Fruit fly (Drosophila melanogaster): ENCODE measurements around the gene RhoBTB.

The RhoBTB gene

DNA sequence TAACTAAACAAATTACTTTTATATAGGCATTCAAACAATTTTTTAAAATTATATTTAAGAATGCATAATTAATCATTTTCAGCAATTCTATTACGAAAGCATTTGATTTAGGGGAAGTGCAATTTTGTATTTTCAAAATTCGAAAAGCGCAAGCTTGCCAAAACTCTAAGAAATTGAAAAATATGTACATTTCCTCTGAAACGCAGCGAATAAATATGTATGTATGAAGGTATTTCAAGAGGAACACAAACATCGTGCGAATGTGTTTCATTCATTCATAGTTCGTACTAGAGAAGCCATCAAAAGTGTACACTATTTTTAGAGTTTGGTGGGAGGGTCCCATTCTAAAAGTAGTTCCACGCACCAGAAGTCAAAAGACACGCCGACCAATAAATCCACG, 6.0 kb upstream of the RhoBTB start, which contains the start of gene CG13247:
CG13247 (plus strand) TSS at position 301 of the 400 bp plus-strand sequence.
- no peak for TF ChIP-seq noc (tag; optimal IDR thresholded peaks at IDR 0.05)

dm6 chr3L:20375467-20375866, 575 bp upstream of the RhoBTB start:
- TF ChIP-seq noc (tag; optimal IDR thresholded peaks at IDR 0.05): no peak

DNA sequence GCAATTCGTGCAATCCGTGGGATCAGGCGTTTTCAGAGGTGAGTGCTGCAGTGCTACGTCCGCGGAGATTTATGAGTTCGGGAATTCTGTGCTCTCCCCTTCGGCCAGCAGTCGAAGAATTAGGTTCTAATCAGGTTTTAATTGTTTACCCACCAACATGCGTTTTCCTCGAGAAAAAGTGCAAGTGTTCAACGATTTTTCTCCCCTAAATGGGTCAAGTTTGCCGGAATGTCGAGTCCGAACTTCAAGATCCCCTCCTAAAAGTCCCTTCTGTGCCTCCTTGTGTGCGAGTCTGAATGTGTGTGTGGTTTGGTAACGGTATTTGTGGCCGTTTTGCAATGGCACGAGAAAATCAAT, 500 bp downstream of the RhoBTB start:
- no peak for TF ChIP-seq noc (tag; optimal IDR thresholded peaks at IDR 0.05)

- TF ChIP-seq noc (tag; optimal IDR thresholded peaks at IDR 0.05): no peak
These were observed 3.5 kb downstream of the RhoBTB start for dm6 chr3L:20379496-20379895.

dm6 chr3L:20384086-20384810, 8.2 kb downstream of the RhoBTB start, which contains the start of the genes CG5498 and fbl:
Gene CG5498, minus strand, starts transcription at chr3L:20384109.
Gene fbl, plus strand, starts transcription at chr3L:20384429.
- TF ChIP-seq noc (tag; optimal IDR thresholded peaks at IDR 0.05): peak; percentile 81

- no peak for TF ChIP-seq noc (tag; optimal IDR thresholded peaks at IDR 0.05)
These were observed 9.0 kb downstream of the RhoBTB start for dm6 chr3L:20385006-20385405.

DNA sequence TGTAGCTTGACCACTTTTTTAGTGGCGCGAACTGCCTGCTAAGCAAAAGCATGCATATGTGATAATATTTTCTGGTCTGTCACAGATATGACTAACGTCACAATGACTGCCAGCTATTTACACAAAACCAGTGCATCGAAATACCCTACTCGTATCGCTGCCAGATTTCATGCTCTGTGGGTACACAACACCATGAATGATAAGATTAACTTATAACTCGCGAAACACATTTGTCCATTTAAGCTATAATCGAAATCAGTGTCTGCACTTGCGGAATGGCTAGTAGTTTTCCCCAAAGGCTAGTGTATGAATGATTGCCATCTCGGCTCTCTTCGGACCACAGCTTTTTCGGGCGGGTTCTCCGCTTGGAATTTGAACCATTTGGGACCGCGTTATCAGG, 9.4 kb downstream of the RhoBTB start:
- peak; percentile 40 for TF ChIP-seq noc (tag; optimal IDR thresholded peaks at IDR 0.05)

DNA sequence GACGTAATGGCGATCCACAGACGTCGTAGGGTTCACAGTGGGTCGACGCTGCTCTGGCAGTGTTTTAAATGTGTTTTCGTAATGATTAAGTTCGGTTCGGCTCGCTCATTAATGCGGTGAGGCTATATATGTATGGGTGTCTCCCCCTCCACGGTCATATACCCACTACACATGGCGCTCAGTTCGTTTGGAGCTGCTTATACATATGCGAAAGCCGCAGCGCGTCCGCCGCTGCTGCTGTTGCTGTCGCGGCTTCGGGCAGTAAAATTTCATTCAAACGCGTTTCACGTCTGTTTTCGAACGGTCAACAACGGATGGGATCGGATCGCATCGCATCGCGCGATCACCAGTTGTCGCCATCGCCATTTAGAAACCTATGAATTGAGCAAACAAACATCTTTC, 9.9 kb downstream of the RhoBTB start:
- TF ChIP-seq noc (tag; optimal IDR thresholded peaks at IDR 0.05): peak; percentile 3

DNA sequence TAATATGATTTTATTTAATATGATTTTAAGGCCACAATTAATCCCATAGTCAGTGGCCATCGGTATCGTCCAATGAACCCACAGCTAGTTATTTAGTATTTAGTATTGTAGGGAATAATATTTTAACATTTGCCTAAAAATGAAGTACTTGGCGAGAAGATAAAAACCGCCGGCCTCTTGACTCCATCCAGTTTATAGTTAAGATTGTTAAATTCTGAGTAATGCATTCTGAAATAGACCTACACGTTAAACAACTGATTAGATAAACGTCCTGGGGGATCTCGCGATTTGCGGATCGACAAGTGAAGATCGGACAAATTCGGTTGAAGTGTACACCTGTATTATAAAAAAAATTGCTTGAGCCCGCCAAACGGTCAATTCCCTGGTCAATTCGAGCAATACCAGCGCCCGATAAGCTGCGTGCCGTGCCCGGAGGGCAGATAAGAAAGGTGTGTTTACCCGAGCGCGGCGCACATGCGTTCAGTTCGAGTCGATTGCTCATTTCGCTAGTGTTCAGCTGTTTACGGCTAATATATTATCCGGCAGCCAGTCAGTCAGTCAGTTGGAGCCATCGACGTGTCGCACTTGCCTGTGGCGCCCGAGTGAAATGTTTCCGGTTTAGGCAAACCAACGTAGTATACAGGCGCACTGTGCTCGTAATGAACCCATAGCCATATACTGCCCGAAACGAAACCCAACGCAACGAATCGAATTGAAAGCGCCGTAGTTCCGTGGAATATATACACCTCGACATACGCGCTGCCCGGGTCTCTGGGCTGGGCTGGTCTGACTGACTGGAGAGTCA, 11.2 kb downstream of the RhoBTB start:
- TF ChIP-seq noc (tag; optimal IDR thresholded peaks at IDR 0.05): peak; percentile 53

DNA sequence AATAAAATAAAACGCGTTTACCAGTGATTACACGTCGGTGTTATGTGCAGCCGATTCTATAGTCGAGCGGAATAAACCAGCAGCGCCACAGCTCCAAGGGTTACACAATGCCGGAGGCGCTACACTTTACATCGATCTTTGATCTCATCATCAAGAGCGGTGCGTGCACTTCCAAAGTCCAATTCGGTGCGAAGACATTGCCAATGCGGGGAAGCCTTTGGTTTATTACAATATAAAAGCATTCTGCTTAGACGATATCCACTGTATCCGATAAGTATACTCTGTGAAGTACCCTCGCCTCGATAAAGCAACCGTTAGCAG, 11.8 kb downstream of the RhoBTB start:
- TF ChIP-seq noc (tag; optimal IDR thresholded peaks at IDR 0.05): no peak

dm6 chr3L:20388983-20389382, 12.9 kb downstream of the RhoBTB start:
- peak; percentile 58 for TF ChIP-seq noc (tag; optimal IDR thresholded peaks at IDR 0.05)

DNA sequence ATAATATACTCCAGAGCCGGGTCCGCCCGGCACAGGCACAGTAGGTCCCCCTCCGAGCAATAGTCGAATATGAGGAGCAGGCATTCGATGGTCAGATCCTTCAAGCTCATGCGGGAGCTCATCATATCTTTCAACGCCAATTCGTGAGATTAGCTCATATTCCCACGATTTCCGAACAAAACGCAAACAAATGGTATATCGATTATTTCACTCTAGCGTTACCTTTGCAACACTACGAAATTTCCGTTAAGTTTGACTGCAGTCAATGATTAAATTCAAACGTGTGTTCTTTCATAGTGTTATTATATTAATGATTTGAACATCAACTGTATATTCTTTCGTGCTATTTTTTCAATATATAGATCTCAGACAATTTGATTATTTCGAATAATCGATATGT, 17.3 kb downstream of the RhoBTB start, which contains the start of gene CG33969:
CG33969 (minus strand) TSS at position 197 of the 400 bp plus-strand sequence.
- TF ChIP-seq noc (tag; optimal IDR thresholded peaks at IDR 0.05): no peak

- peak; percentile 93 for TF ChIP-seq noc (tag; optimal IDR thresholded peaks at IDR 0.05)
These were observed 19.3 kb downstream of the RhoBTB start for dm6 chr3L:20395257-20395909.

DNA sequence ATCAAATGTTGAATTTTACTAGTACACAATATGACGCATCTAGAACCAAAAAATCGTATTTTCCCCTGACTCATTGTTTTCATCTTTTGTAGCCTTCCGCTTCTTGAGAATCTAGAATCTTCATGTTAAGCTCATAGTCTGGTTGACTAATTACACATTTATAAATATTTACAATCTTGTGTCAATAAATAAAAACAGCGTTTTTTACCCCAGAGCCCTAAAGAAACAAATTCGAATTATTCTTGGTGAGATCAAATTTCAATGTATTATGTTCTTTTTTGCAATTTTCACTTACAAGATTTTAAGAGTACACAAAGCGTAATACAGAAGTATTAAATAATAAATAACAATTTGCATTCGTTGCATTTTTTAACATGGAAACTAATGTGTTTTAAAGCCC, 20.0 kb downstream of the RhoBTB start:
- no peak for TF ChIP-seq noc (tag; optimal IDR thresholded peaks at IDR 0.05)

- no peak for TF ChIP-seq noc (tag; optimal IDR thresholded peaks at IDR 0.05)
These were observed 21.7 kb downstream of the RhoBTB start for dm6 chr3L:20397770-20398169.

Data from whole organism, larva.